Fruit fly (Drosophila melanogaster): Measurements from ENCODE around the gene CG42798.

Gene CG42798

dm6 chr3R:17402434-17402833 is 4.0 kb upstream of the CG42798 start, which contains the start of gene Sur-8:
Sur-8 (minus strand) TSS chr3R:17402515.
- TF ChIP-seq CG8478 (optimal IDR thresholded peaks at IDR 0.05) (no peak), CTCF (optimal IDR thresholded peaks at IDR 0.05) (peak; percentile 90 to 92)

DNA sequence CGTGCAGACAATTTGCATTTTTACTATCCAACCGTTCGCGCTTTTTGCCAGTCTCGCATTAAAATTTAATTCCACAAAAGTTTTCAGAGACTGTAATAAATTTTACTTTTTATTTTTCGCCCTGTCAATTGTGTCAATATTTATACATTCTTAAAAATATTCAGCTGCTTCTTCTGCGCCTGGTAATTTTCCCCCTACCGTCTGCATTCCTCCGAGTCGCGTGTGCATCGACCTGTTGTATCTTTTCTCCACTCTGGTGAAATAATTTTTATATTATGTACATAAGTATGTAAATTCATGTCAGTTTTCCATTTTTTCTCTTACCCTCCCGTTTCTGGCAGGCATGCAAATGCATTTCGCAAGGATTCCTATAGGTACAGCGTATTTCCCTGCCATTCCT is 3.3 kb upstream of the CG42798 start, which contains the start of gene CG34279:
Gene CG34279 (minus strand): TSS at position 101 of the 400 bp plus-strand sequence.
- TF ChIP-seq CTCF (optimal IDR thresholded peaks at IDR 0.05) (no peak), CG8478 (optimal IDR thresholded peaks at IDR 0.05) (no peak)

- TF ChIP-seq CTCF (optimal IDR thresholded peaks at IDR 0.05) (no peak), CG8478 (optimal IDR thresholded peaks at IDR 0.05) (no peak)
Measured at dm6 chr3R:17403618-17404017, 2.9 kb upstream of the CG42798 start, which contains the start of gene CG34280. CG34280 (minus strand) TSS chr3R:17403718.

DNA sequence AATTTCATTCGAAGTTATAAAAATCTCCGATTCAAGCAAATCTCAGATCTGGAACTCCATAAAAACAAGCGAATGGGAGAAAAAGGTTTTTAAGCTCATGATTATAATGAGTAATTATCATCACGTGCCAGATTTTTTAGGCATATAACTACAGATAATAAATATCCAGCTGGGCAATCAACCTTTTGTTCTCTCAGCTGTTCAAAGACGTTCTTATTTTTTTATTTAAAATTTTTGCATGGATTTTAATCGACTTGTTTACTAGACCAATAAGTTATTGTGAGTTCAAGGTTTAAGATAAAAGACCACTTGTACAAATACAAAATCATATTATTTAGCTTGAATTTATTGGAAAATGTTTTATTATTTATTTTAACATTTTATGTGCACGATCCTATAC is 2.3 kb upstream of the CG42798 start:
- TF ChIP-seq CG8478 (optimal IDR thresholded peaks at IDR 0.05) (no peak), CTCF (optimal IDR thresholded peaks at IDR 0.05) (no peak)

DNA sequence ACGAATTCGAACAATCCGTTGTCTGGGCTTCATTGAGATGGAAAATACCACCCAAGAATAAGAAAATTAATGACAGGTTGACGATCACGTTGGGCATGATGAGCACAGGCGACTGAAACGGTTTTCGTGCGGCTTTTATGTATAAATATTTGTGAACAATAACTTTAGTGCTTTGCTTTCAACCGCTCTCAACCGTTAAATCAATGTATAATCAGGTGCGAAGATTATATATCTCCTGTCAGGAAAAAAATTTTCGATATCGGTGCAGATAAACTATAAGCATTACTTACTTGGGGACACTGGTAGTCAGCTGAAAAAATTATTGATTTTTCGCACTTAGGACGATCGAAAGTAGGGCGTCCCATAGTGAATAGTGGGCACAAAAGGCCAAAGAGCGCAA is 1.5 kb upstream of the CG42798 start, which contains the start of gene CG42823:
Gene CG42823 (minus strand): TSS at position 101 of the 400 bp plus-strand sequence.
- no peak for TF ChIP-seq CTCF (optimal IDR thresholded peaks at IDR 0.05)
- no peak for TF ChIP-seq CG8478 (optimal IDR thresholded peaks at IDR 0.05)

DNA sequence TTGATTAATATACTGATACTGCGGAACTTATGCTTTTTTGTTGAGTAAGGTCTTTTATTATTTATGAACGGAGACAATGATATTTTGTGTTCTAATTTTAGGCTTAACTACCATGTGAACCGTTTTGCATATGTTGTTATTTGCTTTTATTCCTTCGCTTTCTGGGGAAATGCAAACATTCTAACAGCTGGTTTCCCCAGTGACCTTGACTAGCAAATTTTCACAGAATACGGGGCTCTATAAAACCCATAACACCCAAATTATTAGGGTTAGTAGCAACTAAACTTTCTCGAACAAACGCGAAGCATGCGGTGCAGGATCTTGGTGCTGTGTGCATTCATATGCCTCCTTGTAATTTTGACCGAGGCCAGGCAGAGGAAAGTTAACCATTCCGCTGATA is 1.1 kb downstream of the CG42798 start, which contains the start of gene CG17283:
Gene CG17283 (plus strand): TSS at position 301 of the 400 bp plus-strand sequence.
- no peak for TF ChIP-seq CTCF (optimal IDR thresholded peaks at IDR 0.05)
- no peak for TF ChIP-seq CG8478 (optimal IDR thresholded peaks at IDR 0.05)

dm6 chr3R:17409319-17409718 is 2.8 kb downstream of the CG42798 start, which contains the start of gene CG5860:
CG5860 (plus strand) TSS chr3R:17409619.
- TF ChIP-seq CTCF (optimal IDR thresholded peaks at IDR 0.05) (no peak), CG8478 (optimal IDR thresholded peaks at IDR 0.05) (no peak)

DNA sequence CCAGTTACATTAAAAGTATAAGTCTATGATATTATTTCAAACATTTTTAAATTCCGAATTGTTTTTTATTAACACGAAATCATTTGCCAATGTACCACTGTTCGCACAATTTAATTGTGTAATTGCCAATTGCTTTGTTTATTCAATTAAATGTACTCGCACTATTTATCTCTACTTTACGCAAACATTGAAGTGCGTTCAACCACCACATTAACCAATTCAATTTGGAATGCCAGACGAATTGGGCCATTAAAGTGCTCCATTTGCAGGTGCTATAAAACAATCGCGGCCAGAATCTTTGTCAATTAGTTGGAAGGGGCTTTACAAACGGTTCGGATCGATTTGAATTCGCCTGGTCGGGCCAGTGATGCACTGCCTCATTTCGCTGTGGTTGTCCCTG is 4.3 kb downstream of the CG42798 start, which contains the start of gene CG5863:
Gene CG5863 (plus strand): TSS at position 301 of the 400 bp plus-strand sequence.
- TF ChIP-seq CG8478 (optimal IDR thresholded peaks at IDR 0.05) (no peak), CTCF (optimal IDR thresholded peaks at IDR 0.05) (no peak)

dm6 chr3R:17412458-17413127 is 6.1 kb downstream of the CG42798 start, which contains the start of gene CG42821:
CG42821 (plus strand) TSS chr3R:17413077.
- TF ChIP-seq CTCF (optimal IDR thresholded peaks at IDR 0.05) (no peak), CG8478 (optimal IDR thresholded peaks at IDR 0.05) (no peak)

dm6 chr3R:17413601-17414000 is 7.1 kb downstream of the CG42798 start, which contains the start of gene CG42822:
CG42822 (plus strand) TSS chr3R:17413901.
- TF ChIP-seq CG8478 (optimal IDR thresholded peaks at IDR 0.05) (no peak), CTCF (optimal IDR thresholded peaks at IDR 0.05) (no peak)

DNA sequence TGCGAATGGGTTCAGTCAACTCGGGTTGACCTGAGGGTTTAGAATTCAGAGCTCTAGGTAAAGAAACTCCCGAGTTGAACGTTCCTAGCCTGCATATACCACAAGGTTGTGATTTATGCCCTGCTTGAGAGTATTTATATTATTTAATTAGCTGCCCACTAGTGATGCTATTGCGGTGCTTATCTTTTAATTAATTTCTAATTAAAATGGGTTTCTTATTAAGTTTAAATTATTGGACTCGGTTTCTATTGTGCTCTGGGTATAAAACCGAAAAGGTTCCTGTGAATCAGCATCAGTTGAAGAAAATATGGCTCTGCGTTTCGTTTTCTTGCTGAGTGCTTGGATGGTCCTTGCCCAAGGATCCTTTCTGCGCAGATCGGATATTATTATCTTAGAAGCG is 9.0 kb downstream of the CG42798 start, which contains the start of gene CG5866:
Gene CG5866 (plus strand): TSS at position 301 of the 400 bp plus-strand sequence.
- TF ChIP-seq CG8478 (optimal IDR thresholded peaks at IDR 0.05) (no peak), CTCF (optimal IDR thresholded peaks at IDR 0.05) (no peak)

- TF ChIP-seq CTCF (optimal IDR thresholded peaks at IDR 0.05), result no peak
Measured at dm6 chr3R:17417167-17417566, 10.7 kb downstream of the CG42798 start, which contains the start of gene CG33333. CG33333 (plus strand) TSS chr3R:17417467.

- TF ChIP-seq CTCF (optimal IDR thresholded peaks at IDR 0.05) (no peak), CG8478 (optimal IDR thresholded peaks at IDR 0.05) (no peak)
Measured at dm6 chr3R:17418459-17418858, 12.0 kb downstream of the CG42798 start, which contains the start of gene CG42834. CG42834 (plus strand) TSS chr3R:17418759.

dm6 chr3R:17420338-17420737 is 13.9 kb downstream of the CG42798 start, which contains the start of gene CG42835:
CG42835 (plus strand) TSS chr3R:17420638.
- no peak for TF ChIP-seq CG8478 (optimal IDR thresholded peaks at IDR 0.05)
- no peak for TF ChIP-seq CTCF (optimal IDR thresholded peaks at IDR 0.05)

- no peak for TF ChIP-seq CG8478 (optimal IDR thresholded peaks at IDR 0.05)
- no peak for TF ChIP-seq CTCF (optimal IDR thresholded peaks at IDR 0.05)
Measured at dm6 chr3R:17422102-17422501, 15.6 kb downstream of the CG42798 start, which contains the start of gene CG14332. CG14332 (minus strand) TSS chr3R:17422202.

Measured in S2 (cell line).